Worm (Caenorhabditis elegans) whole organism, L4/young adult: ENCODE data around the gene tmem-218.

Experiments used
- W03F9.2 ChIP-seq: fragments of 150-350 bp; optimal IDR thresholded peaks from 2 replicates; lab custom pipeline; 2014; ENCODE audit warnings: missing biosample characterization, missing genetic modification characterization
- him-1 ChIP-seq: sonication (generic microtip); optimal IDR thresholded peaks from 2 replicates; lab custom pipeline; 2016; ENCODE audit warnings: missing genotype, missing genetic modification reagents, missing genetic modification characterization, missing compliant biosample characterization

- TF ChIP-seq W03F9.2 (no peak), him-1 (tag; lab: Kevin White, UChicago) (no peak)
Observed at ce11 chrX:17628345-17628744, 21.1 kb upstream of the tmem-218 start.
